Worm (Caenorhabditis elegans): ENCODE measurements around the gene H01G02.3.

The H01G02.3 gene

ce11 chrIV:11820067-11820913 lies 27.9 kb upstream of the H01G02.3 start:
- TF ChIP-seq blmp-1 (tag; optimal IDR thresholded peaks at IDR 0.05) (no peak), mls-2 (tag; optimal IDR thresholded peaks at IDR 0.05) (peak; percentile 17)

ce11 chrIV:11813901-11814300 lies 21.5 kb upstream of the H01G02.3 start, which contains the start of gene M117.1:
M117.1 (plus strand) TSS chrIV:11814247.
- no peak for TF ChIP-seq cnd-1 (tag; optimal IDR thresholded peaks at IDR 0.05)
- TF ChIP-seq unc-120 (tag; optimal IDR thresholded peaks at IDR 0.05; ENCODE audit: poor library complexity, severe bottlenecking): no peak
- peak; percentile 34 for TF ChIP-seq hlh-1 (tag; optimal IDR thresholded peaks at IDR 0.05)

- TF ChIP-seq ceh-43 (GFP tag; optimal IDR thresholded peaks at IDR 0.05) (no peak), unc-120 (tag; optimal IDR thresholded peaks at IDR 0.05; ENCODE audit: poor library complexity, severe bottlenecking) (no peak), nhr-12 (tag; optimal IDR thresholded peaks at IDR 0.05) (no peak), unc-39 (tag; optimal IDR thresholded peaks at IDR 0.05) (no peak), mep-1 (tag; optimal IDR thresholded peaks at IDR 0.05) (no peak), flh-1 (GFP tag; optimal IDR thresholded peaks at IDR 0.05) (no peak), ces-1 (GFP tag; optimal IDR thresholded peaks at IDR 0.05) (no peak), ham-2 (GFP tag; optimal IDR thresholded peaks at IDR 0.05) (no peak), mls-2 (tag; optimal IDR thresholded peaks at IDR 0.05) (no peak), lin-13 (tag; optimal IDR thresholded peaks at IDR 0.05) (no peak), tbx-8 (GFP tag; optimal IDR thresholded peaks at IDR 0.05) (no peak), zip-8 (tag; optimal IDR thresholded peaks at IDR 0.05) (no peak)
Observed at ce11 chrIV:11812017-11812416, 19.6 kb upstream of the H01G02.3 start.

ce11 chrIV:11809708-11810114 lies 17.3 kb upstream of the H01G02.3 start:
- TF ChIP-seq zip-8 (tag; optimal IDR thresholded peaks at IDR 0.05): no peak
- no peak for TF ChIP-seq pha-4 (tag; optimal IDR thresholded peaks at IDR 0.05)
- peak; percentile 77 for TF ChIP-seq unc-120 (tag; optimal IDR thresholded peaks at IDR 0.05; ENCODE audit: poor library complexity, severe bottlenecking)
- TF ChIP-seq ces-1 (GFP tag; optimal IDR thresholded peaks at IDR 0.05): peak; percentile 61
- TF ChIP-seq nhr-76 (tag; optimal IDR thresholded peaks at IDR 0.05): no peak
- no peak for TF ChIP-seq ceh-83 (GFP tag; optimal IDR thresholded peaks at IDR 0.05)
- no peak for TF ChIP-seq nhr-2 (tag; optimal IDR thresholded peaks at IDR 0.05)
- no peak for TF ChIP-seq lin-32 (GFP tag; optimal IDR thresholded peaks at IDR 0.05)
- peak; percentile 29 for TF ChIP-seq nhr-237 (tag; optimal IDR thresholded peaks at IDR 0.05)
- no peak for TF ChIP-seq blmp-1 (tag; optimal IDR thresholded peaks at IDR 0.05)
- TF ChIP-seq lsy-2 (tag; optimal IDR thresholded peaks at IDR 0.05): no peak
- no peak for TF ChIP-seq ceh-43 (GFP tag; optimal IDR thresholded peaks at IDR 0.05)
- TF ChIP-seq mep-1 (tag; optimal IDR thresholded peaks at IDR 0.05): peak; percentile 31
- peak; percentile 42 for TF ChIP-seq unc-62 (GFP tag; optimal IDR thresholded peaks at IDR 0.05)

ce11 chrIV:11809047-11809446 lies 16.7 kb upstream of the H01G02.3 start:
- TF ChIP-seq ztf-11 (tag; optimal IDR thresholded peaks at IDR 0.05) (no peak), elt-3 (tag; optimal IDR thresholded peaks at IDR 0.05) (peak; percentile 40)

- TF ChIP-seq flh-1 (GFP tag; optimal IDR thresholded peaks at IDR 0.05): no peak
- TF ChIP-seq bed-3 (GFP tag; optimal IDR thresholded peaks at IDR 0.05): no peak
- no peak for TF ChIP-seq snpc-4 (tag; optimal IDR thresholded peaks at IDR 0.05)
- no peak for TF ChIP-seq elt-1 (tag; optimal IDR thresholded peaks at IDR 0.05; ENCODE audit: borderline replicate concordance, insufficient read depth)
- no peak for TF ChIP-seq lsy-2 (tag; optimal IDR thresholded peaks at IDR 0.05)
- no peak for TF ChIP-seq sptf-1 (tag; optimal IDR thresholded peaks at IDR 0.05)
- TF ChIP-seq unc-120 (tag; optimal IDR thresholded peaks at IDR 0.05; ENCODE audit: poor library complexity, severe bottlenecking): no peak
- TF ChIP-seq nhr-28 (tag; optimal IDR thresholded peaks at IDR 0.05): no peak
- no peak for TF ChIP-seq nhr-12 (tag; optimal IDR thresholded peaks at IDR 0.05)
- no peak for TF ChIP-seq lin-13 (tag; optimal IDR thresholded peaks at IDR 0.05)
Observed at ce11 chrIV:11804053-11804452, 11.7 kb upstream of the H01G02.3 start, which contains the start of gene H01G02.1. H01G02.1 (minus strand) TSS chrIV:11804153.
